Worm (Caenorhabditis elegans): ENCODE results near the gene coq-5.

DNA sequence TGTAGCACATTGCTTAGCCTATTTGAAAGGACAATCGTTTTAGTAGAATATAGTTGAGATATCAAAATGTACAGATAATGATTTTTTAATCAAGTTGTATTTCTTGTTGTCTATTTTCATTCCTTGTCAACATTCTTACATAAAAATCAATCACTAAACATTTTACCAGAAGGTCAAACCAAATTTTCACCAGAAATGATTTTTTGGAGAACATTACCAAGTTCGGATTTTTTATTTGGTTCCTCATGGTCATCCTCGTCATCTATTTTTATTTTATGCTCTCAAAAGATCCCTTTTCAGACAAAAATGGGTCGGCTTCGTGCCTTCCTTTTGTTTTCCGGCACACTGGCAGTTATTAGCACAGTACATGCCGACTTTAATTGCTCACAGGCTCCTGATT, 15.2 kb upstream of the coq-5 start, which contains the start of gene tyr-1:
- TF ChIP-seq ama-1 (optimal IDR thresholded peaks at IDR 0.05), result no peak
- no peak for TF ChIP-seq hnd-1 (tag; optimal IDR thresholded peaks at IDR 0.05)
- TF ChIP-seq hmg-4 (GFP tag; optimal IDR thresholded peaks at IDR 0.05), result no peak
